Worm (Caenorhabditis elegans) whole organism, late embryonic: ENCODE data around the gene srv-26.

Experiments used
- C38D4.7 ChIP-seq: fragments of 200-800 bp; sonication (Bioruptor generic); optimal IDR thresholded peaks from 2 replicates; lab custom pipeline; 2018; ENCODE audit warnings: mild to moderate bottlenecking, missing genetic modification characterization, moderate library complexity, missing compliant biosample characterization
- F13H6.1 ChIP-seq: sonication (generic microtip); optimal IDR thresholded peaks from 2 replicates; lab custom pipeline; 2016; ENCODE audit warnings: missing genetic modification characterization, missing compliant biosample characterization
- T23F11.4 ChIP-seq: fragments of 200-800 bp; sonication (Bioruptor generic); optimal IDR thresholded peaks from 2 replicates; lab custom pipeline; 2018; ENCODE audit warnings: mild to moderate bottlenecking, missing genetic modification characterization, missing compliant biosample characterization
- ahr-1 ChIP-seq: sonication (generic microtip); optimal IDR thresholded peaks from 2 replicates; lab custom pipeline; 2016; ENCODE audit warnings: missing genetic modification characterization, missing compliant biosample characterization
- ama-1 ChIP-seq: fragments of 150-350 bp; optimal IDR thresholded peaks from 2 replicates; lab custom pipeline; 2014
- ceh-18 ChIP-seq: sonication (generic microtip); optimal IDR thresholded peaks from 2 replicates; lab custom pipeline; 2016; ENCODE audit warnings: missing genetic modification characterization, missing compliant biosample characterization
- ceh-30 ChIP-seq: fragments of 150-350 bp; optimal IDR thresholded peaks from 2 replicates; lab custom pipeline; 2014; ENCODE audit warnings: missing biosample characterization, missing genetic modification characterization
- ceh-31 ChIP-seq: sonication (generic microtip); optimal IDR thresholded peaks from 2 replicates; lab custom pipeline; 2016; ENCODE audit warnings: missing genetic modification characterization, missing compliant biosample characterization
- ceh-45 ChIP-seq: fragments of 200-800 bp; sonication (Bioruptor generic); IDR thresholded peaks from 2 replicates; pipeline ENCODE4 v1.3.6; 2022; ENCODE audit warnings: missing genetic modification reagents, missing genetic modification characterization, missing compliant biosample characterization
- ceh-48 ChIP-seq: sonication (generic microtip); optimal IDR thresholded peaks from 2 replicates; lab custom pipeline; 2016; ENCODE audit warnings: missing genetic modification characterization, inconsistent platforms, missing compliant biosample characterization
- ceh-6 ChIP-seq: fragments of 200-800 bp; sonication (Bioruptor generic); optimal IDR thresholded peaks from 2 replicates; lab custom pipeline; 2018; ENCODE audit warnings: mild to moderate bottlenecking, missing genetic modification characterization, missing compliant biosample characterization
- ceh-9 ChIP-seq: sonication (generic microtip); optimal IDR thresholded peaks from 2 replicates; lab custom pipeline; 2016; ENCODE audit warnings: mild to moderate bottlenecking, missing genetic modification characterization, inconsistent platforms, missing compliant biosample characterization
- dmd-4 ChIP-seq: sonication (generic microtip); optimal IDR thresholded peaks from 2 replicates; lab custom pipeline; 2016; ENCODE audit warnings: borderline replicate concordance, missing genetic modification characterization, missing compliant biosample characterization
- elt-2 ChIP-seq: sonication (generic microtip); optimal IDR thresholded peaks from 2 replicates; lab custom pipeline; 2016; ENCODE audit warnings: missing genetic modification reagents, missing genetic modification characterization, missing compliant biosample characterization
- elt-4 ChIP-seq: sonication (generic microtip); optimal IDR thresholded peaks from 2 replicates; lab custom pipeline; 2016; ENCODE audit warnings: missing genetic modification characterization, missing compliant biosample characterization
- fax-1 ChIP-seq: sonication (generic microtip); optimal IDR thresholded peaks from 2 replicates; lab custom pipeline; 2016; ENCODE audit warnings: missing genotype, missing genetic modification characterization, missing compliant biosample characterization
- fkh-10 ChIP-seq: fragments of 150-350 bp; optimal IDR thresholded peaks from 2 replicates; lab custom pipeline; 2014; ENCODE audit warnings: missing biosample characterization, missing genetic modification reagents, missing genetic modification characterization
- fkh-6 ChIP-seq: sonication (generic microtip); optimal IDR thresholded peaks from 2 replicates; lab custom pipeline; 2016; ENCODE audit warnings: missing genetic modification characterization, missing compliant biosample characterization
- hlh-13 ChIP-seq: fragments of 200-800 bp; sonication (Bioruptor generic); optimal IDR thresholded peaks from 2 replicates; lab custom pipeline; 2018; ENCODE audit warnings: mild to moderate bottlenecking, missing genetic modification characterization, missing compliant biosample characterization
- hlh-8 ChIP-seq: sonication (generic microtip); optimal IDR thresholded peaks from 2 replicates; lab custom pipeline; 2016; ENCODE audit warnings: missing genotype, missing genetic modification characterization, missing compliant biosample characterization
- lin-11 ChIP-seq: fragments of 200-800 bp; sonication (Bioruptor generic); optimal IDR thresholded peaks from 2 replicates; lab custom pipeline; 2018; ENCODE audit warnings: mild to moderate bottlenecking, missing genetic modification characterization, missing compliant biosample characterization
- madf-2 ChIP-seq: sonication (generic microtip); optimal IDR thresholded peaks from 2 replicates; lab custom pipeline; 2017; ENCODE audit warnings: missing genetic modification characterization, missing compliant biosample characterization
- mec-3 ChIP-seq: sonication (generic microtip); optimal IDR thresholded peaks from 2 replicates; lab custom pipeline; 2016; ENCODE audit warnings: borderline replicate concordance, missing genetic modification characterization, missing compliant biosample characterization
- npax-4 ChIP-seq: sonication (generic microtip); optimal IDR thresholded peaks from 2 replicates; lab custom pipeline; 2016; ENCODE audit warnings: missing genetic modification characterization, missing compliant biosample characterization
- pat-9 ChIP-seq: fragments of 200-800 bp; sonication (Bioruptor generic); optimal IDR thresholded peaks from 2 replicates; lab custom pipeline; 2018; ENCODE audit warnings: mild to moderate bottlenecking, missing genetic modification characterization, moderate library complexity, missing compliant biosample characterization
- pha-2 ChIP-seq: sonication (generic microtip); optimal IDR thresholded peaks from 2 replicates; lab custom pipeline; 2017; ENCODE audit warnings: mild to moderate bottlenecking, missing genetic modification characterization, missing compliant biosample characterization
- pqm-1 ChIP-seq: sonication (generic microtip); optimal IDR thresholded peaks from 2 replicates; lab custom pipeline; 2016; ENCODE audit warnings: missing genetic modification characterization, missing compliant biosample characterization
- pros-1 ChIP-seq: fragments of 150-350 bp; optimal IDR thresholded peaks from 2 replicates; lab custom pipeline; 2014; ENCODE audit warnings: missing biosample characterization, missing genetic modification reagents, missing genetic modification characterization
- ref-2 ChIP-seq: sonication (generic microtip); optimal IDR thresholded peaks from 2 replicates; lab custom pipeline; 2016; ENCODE audit warnings: missing genetic modification characterization, missing compliant biosample characterization
- rnt-1 ChIP-seq: sonication (generic microtip); optimal IDR thresholded peaks from 2 replicates; lab custom pipeline; 2016; ENCODE audit warnings: missing genetic modification characterization, missing compliant biosample characterization
- sox-2 ChIP-seq: fragments of 200-800 bp; sonication (Bioruptor generic); IDR thresholded peaks from 2 replicates; pipeline ENCODE4 v1.3.6; 2022; ENCODE audit warnings: missing genetic modification reagents, missing genetic modification characterization, missing compliant biosample characterization
- sox-4 ChIP-seq: sonication (generic microtip); optimal IDR thresholded peaks from 2 replicates; lab custom pipeline; 2017; ENCODE audit warnings: mild to moderate bottlenecking, missing genetic modification characterization, inconsistent platforms, missing compliant biosample characterization
- syd-9 ChIP-seq: sonication (generic microtip); optimal IDR thresholded peaks from 2 replicates; lab custom pipeline; 2016; ENCODE audit warnings: mild to moderate bottlenecking, missing genetic modification characterization, moderate library complexity, missing compliant biosample characterization
- tbx-2 ChIP-seq: sonication (generic microtip); optimal IDR thresholded peaks from 2 replicates; lab custom pipeline; 2016; ENCODE audit warnings: missing genetic modification characterization, missing compliant biosample characterization
- tbx-7 ChIP-seq: sonication (generic microtip); optimal IDR thresholded peaks from 2 replicates; lab custom pipeline; 2016; ENCODE audit warnings: missing genotype, missing genetic modification characterization, missing compliant biosample characterization
- ttx-3 ChIP-seq: sonication (generic microtip); optimal IDR thresholded peaks from 2 replicates; lab custom pipeline; 2016; ENCODE audit warnings: missing genetic modification reagents, missing genetic modification characterization, missing compliant biosample characterization
- unc-42 ChIP-seq: sonication (generic microtip); optimal IDR thresholded peaks from 2 replicates; lab custom pipeline; 2016; ENCODE audit warnings: missing genotype, missing genetic modification characterization, missing compliant biosample characterization
- unc-86 ChIP-seq: sonication (generic microtip); optimal IDR thresholded peaks from 2 replicates; lab custom pipeline; 2016; ENCODE audit warnings: missing genetic modification characterization, missing compliant biosample characterization
- zip-5 ChIP-seq: sonication (generic microtip); optimal IDR thresholded peaks from 2 replicates; lab custom pipeline; 2016; ENCODE audit warnings: missing genetic modification characterization, missing compliant biosample characterization
- ztf-16 ChIP-seq: sonication (generic microtip); optimal IDR thresholded peaks from 2 replicates; lab custom pipeline; 2017; ENCODE audit warnings: missing genetic modification characterization, missing compliant biosample characterization

Gene srv-26

ce11 chrIV:6299523-6299922 is 2.1 kb downstream of the srv-26 start:
- no peak for TF ChIP-seq ztf-16
- no peak for TF ChIP-seq ahr-1
- no peak for TF ChIP-seq sox-4
- TF ChIP-seq fkh-10 (GFP tag; lab: Kevin White, UChicago), result no peak
- no peak for TF ChIP-seq lin-11 (tag; lab: Kevin White, UChicago)
- TF ChIP-seq ceh-6 (GFP tag; lab: Kevin White, UChicago), result no peak
- no peak for TF ChIP-seq T23F11.4 (GFP tag; lab: Kevin White, UChicago)
- no peak for TF ChIP-seq C38D4.7 (GFP tag; lab: Kevin White, UChicago)

DNA sequence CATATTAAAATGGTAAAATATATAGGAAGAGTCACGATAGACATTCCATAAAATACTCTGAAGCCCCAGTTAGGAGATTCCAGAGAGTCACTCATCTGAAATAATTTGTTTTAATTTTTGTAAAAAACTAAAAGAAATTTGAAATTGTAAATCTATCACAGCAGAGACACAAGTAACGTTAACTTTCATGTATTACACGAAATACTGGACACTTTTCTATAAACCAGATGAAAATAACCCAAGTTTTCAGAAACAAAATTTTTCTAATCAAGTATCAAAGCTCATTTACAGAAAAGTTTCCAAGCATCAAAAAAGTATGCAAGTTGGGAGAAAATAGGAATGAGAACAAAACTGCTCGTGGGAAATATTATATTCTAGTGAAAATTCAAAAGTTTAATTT is 3.4 kb downstream of the srv-26 start, which contains the start of gene srv-27:
srv-27 (minus strand) TSS at position 101 of the 400 bp plus-strand sequence.
- TF ChIP-seq C38D4.7 (GFP tag; lab: Kevin White, UChicago) (no peak), tbx-2 (tag; lab: Kevin White, UChicago) (no peak), ceh-30 (tag; lab: Kevin White, UChicago) (no peak), pat-9 (tag; lab: Kevin White, UChicago) (no peak), lin-11 (tag; lab: Kevin White, UChicago) (no peak), pros-1 (tag; lab: Kevin White, UChicago) (no peak), rnt-1 (tag; lab: Kevin White, UChicago) (no peak), dmd-4 (tag; lab: Kevin White, UChicago) (no peak), sox-2 (GFP tag; lab: Robert Waterston, UW) (no peak), fkh-10 (GFP tag; lab: Kevin White, UChicago) (no peak), ceh-18 (tag; lab: Kevin White, UChicago) (no peak), fax-1 (tag; lab: Kevin White, UChicago) (no peak), ceh-9 (tag; lab: Kevin White, UChicago) (no peak), npax-4 (tag; lab: Kevin White, UChicago) (no peak)

ce11 chrIV:6294081-6294480 is 7.6 kb downstream of the srv-26 start, which contains the start of gene hil-2:
hil-2 (plus strand) TSS chrIV:6294240.
- no peak for TF ChIP-seq dmd-4 (tag; lab: Kevin White, UChicago)
- TF ChIP-seq madf-2 (tag; lab: Kevin White, UChicago), result no peak
- no peak for TF ChIP-seq ceh-45 (GFP tag; lab: Robert Waterston, UW)
- TF ChIP-seq fkh-6 (tag; lab: Kevin White, UChicago), result no peak
- no peak for TF ChIP-seq ceh-48 (tag; lab: Kevin White, UChicago)
- TF ChIP-seq ttx-3 (tag; lab: Kevin White, UChicago), result no peak
- TF ChIP-seq elt-2 (tag; lab: Kevin White, UChicago), result peak; percentile 26
- TF ChIP-seq ama-1 (lab: Kevin White, UChicago), result peak; percentile 34
- no peak for TF ChIP-seq lin-11 (tag; lab: Kevin White, UChicago)
- no peak for TF ChIP-seq mec-3
- no peak for TF ChIP-seq syd-9 (tag; lab: Kevin White, UChicago)
- peak; percentile 53 for TF ChIP-seq ceh-31
- no peak for TF ChIP-seq unc-42 (tag; lab: Kevin White, UChicago)
- TF ChIP-seq hlh-13 (GFP tag; lab: Kevin White, UChicago), result no peak
- TF ChIP-seq sox-2 (GFP tag; lab: Robert Waterston, UW), result no peak
- TF ChIP-seq ceh-6 (GFP tag; lab: Kevin White, UChicago), result no peak
- TF ChIP-seq pqm-1 (tag; lab: Kevin White, UChicago), result no peak
- no peak for TF ChIP-seq hlh-8 (tag; lab: Kevin White, UChicago)
- TF ChIP-seq unc-86 (tag; lab: Kevin White, UChicago), result no peak
- TF ChIP-seq elt-4 (tag; lab: Kevin White, UChicago), result no peak

ce11 chrIV:6290741-6291140 is 10.9 kb downstream of the srv-26 start, which contains the start of gene srv-24:
srv-24 (minus strand) TSS chrIV:6290841.
- TF ChIP-seq pha-2 (no peak), hlh-13 (GFP tag; lab: Kevin White, UChicago) (no peak), hlh-8 (tag; lab: Kevin White, UChicago) (no peak), F13H6.1 (no peak), ref-2 (no peak), tbx-7 (no peak), zip-5 (no peak)
